Fruit fly (Drosophila melanogaster) whole organism, embryonic: ENCODE data around the gene Ser.

Experiments used
- ATbp ChIP-seq: fragments of 200-800 bp; sonication (Bioruptor generic); optimal IDR thresholded peaks from 2 replicates; lab custom pipeline; 2017; ENCODE audit warnings: missing biosample characterization, mild to moderate bottlenecking, missing genetic modification characterization, missing genetic modification reagents
- Antp ChIP-seq: fragments of 200-800 bp; sonication (Bioruptor generic); optimal IDR thresholded peaks from 3 replicates; lab custom pipeline; 2016; ENCODE audit warnings: missing biosample characterization, missing genetic modification characterization
- Blimp-1 ChIP-seq: fragments of 200-800 bp; sonication (Bioruptor generic); optimal IDR thresholded peaks from 3 replicates; lab custom pipeline; 2018; ENCODE audit warnings: missing biosample characterization, missing genetic modification characterization, mild to moderate bottlenecking, moderate library complexity, missing genetic modification reagents
- CG10147 ChIP-seq: fragments of 200-800 bp; sonication (Bioruptor generic); optimal IDR thresholded peaks from 2 replicates; lab custom pipeline; 2019; ENCODE audit warnings: missing biosample characterization, mild to moderate bottlenecking, missing genetic modification characterization, moderate library complexity
- CG11085 ChIP-seq: fragments of 200-800 bp; sonication (Bioruptor generic); IDR thresholded peaks from 2 replicates; pipeline ENCODE4 v1.3.6; 2022; ENCODE audit warnings: missing biosample characterization, missing genetic modification characterization
- CG12071 ChIP-seq: fragments of 200-800 bp; sonication (Bioruptor generic); optimal IDR thresholded peaks from 3 replicates; lab custom pipeline; 2018; ENCODE audit warnings: missing biosample characterization, mild to moderate bottlenecking, missing genetic modification characterization
- CG13296 ChIP-seq: fragments of 200-800 bp; sonication (Bioruptor generic); optimal IDR thresholded peaks from 3 replicates; lab custom pipeline; 2018; ENCODE audit warnings: missing biosample characterization, mild to moderate bottlenecking, missing genetic modification characterization
- CG14050 ChIP-seq: fragments of 200-800 bp; sonication (Bioruptor generic); IDR thresholded peaks from 3 replicates; pipeline ENCODE4 v1.3.6; 2022; ENCODE audit warnings: missing biosample characterization, missing genetic modification characterization
- CG17359 ChIP-seq: fragments of 200-800 bp; sonication (Bioruptor generic); optimal IDR thresholded peaks from 3 replicates; lab custom pipeline; 2018; ENCODE audit warnings: missing biosample characterization, mild to moderate bottlenecking, missing genetic modification characterization, moderate library complexity
- CG18599 ChIP-seq: fragments of 200-800 bp; sonication (Bioruptor generic); optimal IDR thresholded peaks from 3 replicates; lab custom pipeline; 2017; ENCODE audit warnings: missing biosample characterization, missing genetic modification characterization, mild to moderate bottlenecking, moderate library complexity, missing genetic modification reagents
- CG2120 ChIP-seq: fragments of 200-800 bp; sonication (Bioruptor generic); optimal IDR thresholded peaks from 3 replicates; lab custom pipeline; 2016; ENCODE audit warnings: missing biosample characterization, missing genetic modification characterization
- CG31224 ChIP-seq: fragments of 200-800 bp; sonication (Bioruptor generic); IDR thresholded peaks from 2 replicates; pipeline ENCODE4 v1.3.6; 2022; ENCODE audit warnings: missing biosample characterization, missing genetic modification characterization
- CG4282 ChIP-seq: fragments of 200-800 bp; sonication (Bioruptor generic); optimal IDR thresholded peaks from 2 replicates; lab custom pipeline; 2016; ENCODE audit warnings: missing biosample characterization, missing genetic modification characterization
- CG6854 ChIP-seq: fragments of 200-800 bp; sonication (Bioruptor generic); optimal IDR thresholded peaks from 3 replicates; lab custom pipeline; 2017; ENCODE audit warnings: missing biosample characterization, mild to moderate bottlenecking, missing genetic modification characterization
- CG7271 ChIP-seq: fragments of 200-800 bp; sonication (Bioruptor generic); optimal IDR thresholded peaks from 2 replicates; lab custom pipeline; 2018; ENCODE audit warnings: missing biosample characterization, mild to moderate bottlenecking, missing genetic modification characterization, moderate library complexity
- CG7357 ChIP-seq: fragments of 200-800 bp; sonication (Bioruptor generic); IDR thresholded peaks from 3 replicates; pipeline ENCODE4 v1.3.6; 2022; ENCODE audit warnings: missing biosample characterization, missing genetic modification characterization
- CG8290 ChIP-seq, 3 experiments: fragments of 200-800 bp; sonication (Bioruptor generic); optimal IDR thresholded peaks; 2 replicates each; lab custom pipeline; 2016 to 2019; ENCODE audit warnings: missing biosample characterization in 3 of 3, missing genetic modification characterization in 3 of 3, mild to moderate bottlenecking in 2 of 3, moderate library complexity in 1 of 3
- CG9817 ChIP-seq: fragments of 200-800 bp; sonication (Bioruptor generic); optimal IDR thresholded peaks from 2 replicates; lab custom pipeline; 2018; ENCODE audit warnings: missing biosample characterization, mild to moderate bottlenecking, missing genetic modification characterization, moderate library complexity
- Fer2 ChIP-seq: fragments of 200-800 bp; sonication (Bioruptor generic); optimal IDR thresholded peaks from 2 replicates; lab custom pipeline; 2018; ENCODE audit warnings: missing biosample characterization, mild to moderate bottlenecking, missing genetic modification characterization, moderate library complexity
- H2.0 ChIP-seq: fragments of 200-800 bp; sonication (Bioruptor generic); IDR thresholded peaks from 2 replicates; pipeline ENCODE4 v1.3.6; 2022; ENCODE audit warnings: missing biosample characterization, missing genetic modification characterization
- Jarid2 ChIP-seq: fragments of 200-800 bp; sonication (Bioruptor generic); optimal IDR thresholded peaks from 3 replicates; lab custom pipeline; 2017; ENCODE audit warnings: mild to moderate bottlenecking, missing biosample characterization, missing genetic modification reagents, missing genetic modification characterization
- MBD-R2 ChIP-seq: fragments of 200-800 bp; sonication (Bioruptor generic); IDR thresholded peaks from 2 replicates; pipeline ENCODE4 v1.3.6; 2022; ENCODE audit warnings: missing biosample characterization, missing genetic modification characterization
- Med ChIP-seq: fragments of 200-800 bp; sonication (Bioruptor generic); peaks from one replicate; lab custom pipeline; 2016; ENCODE audit warnings: missing biosample characterization, missing genetic modification characterization, mild to moderate bottlenecking, inconsistent platforms, moderate library complexity
- Meics ChIP-seq: fragments of 200-800 bp; sonication (Bioruptor generic); optimal IDR thresholded peaks from 2 replicates; lab custom pipeline; 2017; ENCODE audit warnings: missing biosample characterization, mild to moderate bottlenecking, missing genetic modification characterization
- NC2α ChIP-seq: fragments of 200-800 bp; sonication (Bioruptor generic); optimal IDR thresholded peaks from 2 replicates; lab custom pipeline; 2016; ENCODE audit warnings: missing biosample characterization, missing genetic modification characterization
- Rfx ChIP-seq: fragments of 200-800 bp; sonication (Bioruptor generic); IDR thresholded peaks from 2 replicates; pipeline ENCODE4 v1.3.6; 2022; ENCODE audit warnings: missing biosample characterization, missing genetic modification characterization
- Scr ChIP-seq: fragments of 200-800 bp; sonication (Bioruptor generic); IDR thresholded peaks from 2 replicates; pipeline ENCODE4 v1.3.6; 2022; ENCODE audit warnings: missing biosample characterization, missing genetic modification characterization; ENCODE audit not compliant: partially characterized antibody
- Side ChIP-seq: fragments of 200-800 bp; sonication (Bioruptor generic); optimal IDR thresholded peaks from 2 replicates; lab custom pipeline; 2016; ENCODE audit warnings: missing biosample characterization, missing genetic modification characterization
- Sox102F ChIP-seq: fragments of 200-800 bp; sonication (Bioruptor generic); optimal IDR thresholded peaks from 2 replicates; lab custom pipeline; 2018; ENCODE audit warnings: missing biosample characterization, mild to moderate bottlenecking, missing genetic modification characterization, moderate library complexity
- Stat92E ChIP-seq, 3 experiments: fragments of >200 bp in 2 of 3; fragments of 200-800 bp in 1 of 3; sonication (Bioruptor generic) in 1 of 3; optimal IDR thresholded peaks; 2 replicates each; lab custom pipeline; 2017 to 2019; ENCODE audit warnings: missing biosample characterization in 3 of 3, missing genetic modification characterization in 3 of 3, mild to moderate bottlenecking in 1 of 3, moderate library complexity in 1 of 3
- Xbp1 ChIP-seq: fragments of 200-800 bp; sonication (Bioruptor generic); optimal IDR thresholded peaks from 3 replicates; lab custom pipeline; 2016; ENCODE audit warnings: missing biosample characterization, mild to moderate bottlenecking, missing genetic modification characterization
- bcd ChIP-seq: fragments of 200-800 bp; sonication (Bioruptor generic); optimal IDR thresholded peaks from 2 replicates; lab custom pipeline; 2017; ENCODE audit warnings: missing biosample characterization, mild to moderate bottlenecking, missing genetic modification characterization
- caup ChIP-seq: fragments of 200-800 bp; sonication (Bioruptor generic); optimal IDR thresholded peaks from 3 replicates; lab custom pipeline; 2017; ENCODE audit warnings: missing biosample characterization, mild to moderate bottlenecking, missing genetic modification characterization, moderate library complexity; ENCODE audit not compliant: severe bottlenecking
- chm ChIP-seq: fragments of 200-800 bp; sonication (Bioruptor generic); IDR thresholded peaks from 2 replicates; pipeline ENCODE4 v1.3.6; 2022; ENCODE audit warnings: missing biosample characterization, missing genetic modification characterization
- cwo ChIP-seq: fragments of 200-800 bp; sonication (Bioruptor generic); optimal IDR thresholded peaks from 3 replicates; lab custom pipeline; 2017; ENCODE audit warnings: missing biosample characterization, missing genetic modification characterization, mild to moderate bottlenecking, moderate library complexity, missing genetic modification reagents
- ems ChIP-seq: fragments of 200-800 bp; sonication (Bioruptor generic); optimal IDR thresholded peaks from 3 replicates; lab custom pipeline; 2016; ENCODE audit warnings: missing biosample characterization, missing genetic modification characterization
- eyg ChIP-seq: fragments of 200-800 bp; sonication (Bioruptor generic); optimal IDR thresholded peaks from 3 replicates; lab custom pipeline; 2016; ENCODE audit warnings: missing biosample characterization, missing genetic modification characterization
- gfzf ChIP-seq: fragments of 200-800 bp; sonication (Bioruptor generic); optimal IDR thresholded peaks from 2 replicates; lab custom pipeline; 2016; ENCODE audit warnings: missing biosample characterization, mild to moderate bottlenecking, missing genetic modification characterization, moderate library complexity
- grau ChIP-seq: fragments of 200-800 bp; optimal IDR thresholded peaks from 3 replicates; lab custom pipeline; 2019; ENCODE audit warnings: missing biosample characterization, mild to moderate bottlenecking, missing genetic modification characterization, moderate library complexity
- hkb ChIP-seq, 2 experiments: fragments of 200-800 bp in 1 of 2; fragments of >200 bp in 1 of 2; sonication (Bioruptor generic) in 1 of 2; IDR thresholded peaks in 1 of 2; optimal IDR thresholded peaks in 1 of 2; 2 replicates each; pipeline versions ENCODE4 v1.3.6 to Lab custom; 2017 to 2022; ENCODE audit warnings: missing biosample characterization in 1 of 2, missing genetic modification characterization in 1 of 2
- insv ChIP-seq, 2 experiments: fragments of 200-800 bp; sonication (Bioruptor generic); optimal IDR thresholded peaks; 3 replicates each; lab custom pipeline; 2016 to 2018; ENCODE audit warnings: missing biosample characterization in 2 of 2, missing genetic modification characterization in 2 of 2
- psq ChIP-seq: fragments of 200-800 bp; sonication (Bioruptor generic); optimal IDR thresholded peaks from 2 replicates; lab custom pipeline; 2017; ENCODE audit warnings: missing biosample characterization, missing genetic modification characterization
- rib ChIP-seq: fragments of 200-800 bp; sonication (Bioruptor generic); IDR thresholded peaks from 2 replicates; pipeline ENCODE4 v1.3.6; 2022; ENCODE audit warnings: missing biosample characterization, missing genetic modification characterization
- so ChIP-seq: fragments of 200-800 bp; sonication (Bioruptor generic); IDR thresholded peaks from 3 replicates; pipeline ENCODE4 v1.3.6; 2022; ENCODE audit warnings: missing biosample characterization, missing genetic modification characterization
- sqz ChIP-seq: fragments of 200-800 bp; sonication (Bioruptor generic); optimal IDR thresholded peaks from 3 replicates; lab custom pipeline; 2018; ENCODE audit warnings: missing biosample characterization, mild to moderate bottlenecking, missing genetic modification characterization
- ssp ChIP-seq: fragments of 200-800 bp; sonication (Bioruptor generic); IDR thresholded peaks from 2 replicates; pipeline ENCODE4 v1.3.6; 2022; ENCODE audit warnings: missing biosample characterization, missing genetic modification characterization
- sug ChIP-seq: fragments of 200-800 bp; optimal IDR thresholded peaks from 2 replicates; lab custom pipeline; 2019; ENCODE audit warnings: missing biosample characterization, mild to moderate bottlenecking, missing genetic modification characterization, moderate library complexity
- tin ChIP-seq: fragments of 200-800 bp; sonication (Bioruptor generic); optimal IDR thresholded peaks from 3 replicates; lab custom pipeline; 2016; ENCODE audit warnings: missing biosample characterization, missing genetic modification characterization
- toy ChIP-seq: fragments of 200-800 bp; sonication (Bioruptor generic); IDR thresholded peaks from 2 replicates; pipeline ENCODE4 v1.3.6; 2022; ENCODE audit warnings: missing biosample characterization, missing genetic modification characterization

Gene Ser

DNA sequence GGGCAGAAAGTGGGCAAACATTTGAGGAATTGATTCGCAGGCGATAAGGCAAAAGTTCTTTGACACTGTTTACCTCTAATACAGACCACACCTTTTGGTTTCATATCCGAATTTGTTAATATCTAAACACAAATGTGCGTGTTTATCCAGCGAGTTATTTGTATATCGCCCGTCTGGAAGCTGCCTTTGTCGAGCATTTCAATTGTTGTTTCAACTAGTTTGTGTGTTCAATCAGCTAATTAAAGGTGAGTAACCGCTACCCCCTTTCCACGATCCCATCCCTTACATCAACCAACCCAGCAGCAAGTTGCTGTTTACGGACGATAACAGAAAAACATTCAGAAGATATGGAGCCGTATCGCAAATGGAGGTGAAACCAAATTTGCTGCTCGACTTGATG is 62.7 kb downstream of the Ser start (continued):
- TF ChIP-seq CG18599 (GFP tag; lab: Kevin White, UChicago) (peak; percentile 85), CG7357 (GFP tag; lab: Robert Waterston, UW) (no peak), toy (GFP tag; lab: Robert Waterston, UW) (peak; percentile 56; the same call in 1 of the 2 replicates), rib (GFP tag; lab: Robert Waterston, UW) (peak; percentile 66), CG6854 (peak; percentile 27), CG17359 (tag; lab: Kevin White, UChicago) (peak; percentile 58), CG31224 (GFP tag; lab: Robert Waterston, UW) (peak; percentile 23; the same call in 1 of the 2 replicates), bcd (GFP tag; lab: Kevin White, UChicago) (peak; percentile 35), grau (tag; lab: Kevin White, UChicago) (peak; percentile 16), psq (GFP tag; lab: Kevin White, UChicago) (no peak), Meics (GFP tag; lab: Kevin White, UChicago) (peak; percentile 64), hkb (optimal IDR thresholded peaks at IDR 0.05; lab: Kevin White, UChicago) (no peak), hkb (GFP tag; IDR thresholded peaks at IDR 0.05; lab: Robert Waterston, UW) (peak; percentile 53), MBD-R2 (no peak; the same call in 1 of the 2 replicates), caup (GFP tag; lab: Kevin White, UChicago) (peak; percentile 86), CG12071 (peak; percentile 66), H2.0 (GFP tag; lab: Robert Waterston, UW) (0 out of 2 replicates have a peak, but pooled peaks have one; percentile 12), Med (peak; percentile 95), sug (tag; lab: Kevin White, UChicago) (peak; percentile 0), Rfx (GFP tag; lab: Robert Waterston, UW) (peak; percentile 77), Side (GFP tag; lab: Kevin White, UChicago) (peak; percentile 64), ssp (GFP tag; lab: Robert Waterston, UW) (no peak), CG10147 (GFP tag; lab: Kevin White, UChicago) (peak; percentile 51), Fer2 (peak; percentile 13), sqz (no peak), Sox102F (GFP tag; lab: Kevin White, UChicago) (peak; percentile 33), CG7271 (tag; lab: Kevin White, UChicago) (no peak), CG11085 (GFP tag; lab: Robert Waterston, UW) (peak; percentile 46; the same call in 1 of the 2 replicates), NC2α (no peak), CG2120 (peak; percentile 75), eyg (peak; percentile 43), ems (GFP tag; lab: Kevin White, UChicago) (no peak), CG8290 (GFP tag; optimal IDR thresholded peaks at IDR 0.05; lab: Kevin White, UChicago) (no peak), CG8290 (tag; optimal IDR thresholded peaks at IDR 0.05; lab: Kevin White, UChicago) (peak in 1 of 2 experiments; percentile 93), Jarid2 (GFP tag; lab: Kevin White, UChicago) (peak; percentile 15), Scr (GFP tag; lab: Robert Waterston, UW) (no peak), Stat92E (GFP tag; optimal IDR thresholded peaks at IDR 0.05; lab: Kevin White, UChicago) (no peak), cwo (peak; percentile 56), Xbp1 (no peak), CG9817 (peak; percentile 41), Antp (peak; percentile 5), CG4282 (GFP tag; lab: Kevin White, UChicago) (peak; percentile 3), so (peak; percentile 61; the same call in 1 of the 3 replicates), tin (GFP tag; lab: Kevin White, UChicago) (no peak), ATbp (GFP tag; lab: Kevin White, UChicago) (peak; percentile 63), insv (GFP tag; optimal IDR thresholded peaks at IDR 0.05; lab: Kevin White, UChicago) (no peak), CG14050 (no peak), chm (GFP tag; lab: Robert Waterston, UW) (no peak), Blimp-1 (peak; percentile 1), CG13296 (peak; percentile 61), gfzf (no peak)
